Worm (Caenorhabditis elegans): ENCODE measurements around the gene hlh-26.

hlh-26 gene

ce11 chrII:5544145-5544515, 10.6 kb upstream of the hlh-26 start (continued):
- peak; percentile 34 for TF ChIP-seq attf-5 (GFP tag; optimal IDR thresholded peaks at IDR 0.05)
- no peak for TF ChIP-seq him-1 (tag; optimal IDR thresholded peaks at IDR 0.05)
- TF ChIP-seq egl-44 (GFP tag; IDR thresholded peaks at IDR 0.05) = peak; percentile 62; the same call in 1 of the 2 replicates
- peak; percentile 32 for TF ChIP-seq F22D6.2 (tag; optimal IDR thresholded peaks at IDR 0.05)
- peak; percentile 64 for TF ChIP-seq cebp-1 (GFP tag; IDR thresholded peaks at IDR 0.05)
- TF ChIP-seq cebp-1 (tag; optimal IDR thresholded peaks at IDR 0.05) = peak; percentile 60
- peak; percentile 53 for TF ChIP-seq hmg-1.2 (GFP tag; IDR thresholded peaks at IDR 0.05)
- peak; percentile 31; the same call in 1 of the 2 replicates for TF ChIP-seq rcor-1 (GFP tag; IDR thresholded peaks at IDR 0.05)
- TF ChIP-seq dox-1 (GFP tag; IDR thresholded peaks at IDR 0.05) = peak; percentile 14; the same call in 1 of the 2 replicates
- TF ChIP-seq Y53G8AR.9 (GFP tag; conservative IDR thresholded peaks at IDR 0.05) = peak; percentile 37
- TF ChIP-seq ztf-22 (GFP tag; optimal IDR thresholded peaks at IDR 0.05) = peak; percentile 50
- TF ChIP-seq snpc-1.1 (tag; optimal IDR thresholded peaks at IDR 0.05; ENCODE audit: insufficient read depth) = peak; percentile 82
- peak; percentile 25 for TF ChIP-seq lin-54 (GFP tag; optimal IDR thresholded peaks at IDR 0.05)
- no peak for TF ChIP-seq cebp-2 (GFP tag; IDR thresholded peaks at IDR 0.05)
- peak; percentile 11; the same call in 1 of the 2 replicates for TF ChIP-seq hsf-1 (GFP tag; IDR thresholded peaks at IDR 0.05)
- TF ChIP-seq sdz-38 (tag; optimal IDR thresholded peaks at IDR 0.05) = no peak
- peak; percentile 98 for TF ChIP-seq attf-6 (GFP tag; IDR thresholded peaks at IDR 0.05)
- no peak for TF ChIP-seq hlh-12 (tag; optimal IDR thresholded peaks at IDR 0.05)
- TF ChIP-seq madf-6 (GFP tag; IDR thresholded peaks at IDR 0.05) = peak; percentile 30; the same call in 1 of the 2 replicates
- TF ChIP-seq aptf-3 (GFP tag; IDR thresholded peaks at IDR 0.05) = no peak; the same call in 1 of the 2 replicates
- peak; percentile 61 for TF ChIP-seq mcd-1 (GFP tag; IDR thresholded peaks at IDR 0.05)
- 0 out of 2 replicates have a peak, but pooled peaks have one; percentile 9 for TF ChIP-seq egl-18 (GFP tag; IDR thresholded peaks at IDR 0.05)
- no peak for TF ChIP-seq somi-1 (GFP tag; optimal IDR thresholded peaks at IDR 0.05)
- TF ChIP-seq fkh-3 (tag; optimal IDR thresholded peaks at IDR 0.05) = no peak
- no peak; the same call in 1 of the 2 replicates for TF ChIP-seq nfyb-1 (GFP tag; IDR thresholded peaks at IDR 0.05)

- TF ChIP-seq Y53F4B.3 (GFP tag; IDR thresholded peaks at IDR 0.05) (no peak), dpl-1 (GFP tag; optimal IDR thresholded peaks at IDR 0.05) (peak; percentile 53), mes-4 (tag; optimal IDR thresholded peaks at IDR 0.05) (peak; percentile 55), ztf-26 (tag; optimal IDR thresholded peaks at IDR 0.05) (peak; percentile 98), nhr-27 (tag; optimal IDR thresholded peaks at IDR 0.05) (peak; percentile 89), Y56A3A.18 (GFP tag; IDR thresholded peaks at IDR 0.05) (peak; percentile 91), ceh-58 (GFP tag; IDR thresholded peaks at IDR 0.05) (0 out of 2 replicates have a peak, but pooled peaks have one; percentile 12), D2030.7 (GFP tag; IDR thresholded peaks at IDR 0.05) (peak; percentile 78), sdz-38 (tag; optimal IDR thresholded peaks at IDR 0.05) (peak; percentile 44), xnd-1 (tag; optimal IDR thresholded peaks at IDR 0.05) (peak; percentile 15), F33H1.4 (GFP tag; IDR thresholded peaks at IDR 0.05) (peak; percentile 64), ama-1 (optimal IDR thresholded peaks at IDR 0.05) (peak; percentile 100), ama-1 (GFP tag; optimal IDR thresholded peaks at IDR 0.05) (peak; percentile 85 to 93), madf-10 (tag; optimal IDR thresholded peaks at IDR 0.05) (peak; percentile 94), ccch-3 (GFP tag; optimal IDR thresholded peaks at IDR 0.05) (peak; percentile 81), nhr-80 (tag; optimal IDR thresholded peaks at IDR 0.05) (peak; percentile 45), B0019.2 (GFP tag; conservative IDR thresholded peaks at IDR 0.05) (no peak), zim-3 (tag; optimal IDR thresholded peaks at IDR 0.05) (peak; percentile 91), C17E4.6 (GFP tag; IDR thresholded peaks at IDR 0.05) (peak; percentile 85), nhr-120 (GFP tag; IDR thresholded peaks at IDR 0.05) (0 out of 2 replicates have a peak, but pooled peaks have one; percentile 35), tbx-9 (tag; optimal IDR thresholded peaks at IDR 0.05; ENCODE audit: borderline replicate concordance) (no peak), lin-26 (GFP tag; IDR thresholded peaks at IDR 0.05) (peak; percentile 91), ceh-91 (GFP tag; IDR thresholded peaks at IDR 0.05) (peak; percentile 48; the same call in 1 of the 2 replicates), ZK185.1 (tag; optimal IDR thresholded peaks at IDR 0.05; ENCODE audit: poor library complexity, severe bottlenecking) (peak; percentile 98), ztf-28 (GFP tag; IDR thresholded peaks at IDR 0.05) (peak; percentile 63; the same call in 1 of the 2 replicates)
Observed at ce11 chrII:5543476-5544144, 10.1 kb upstream of the hlh-26 start.
